Worm (Caenorhabditis elegans) whole organism, L2 larva: ENCODE results near the gene srr-3.

ENCODE experiments used
- dmd-4 ChIP-seq: sonication (generic microtip); optimal IDR thresholded peaks from 2 replicates; lab custom pipeline; 2017; ENCODE audit warnings: missing biosample characterization, missing genetic modification characterization
- mdl-1 ChIP-seq, 2 experiments: fragments of 150-350 bp in 1 of 2; sonication (generic microtip) in 1 of 2; optimal IDR thresholded peaks; 2 replicates each; lab custom pipeline; 2017; ENCODE audit warnings: missing biosample characterization in 2 of 2, missing genetic modification characterization in 2 of 2
- nhr-12 ChIP-seq: fragments of 150-350 bp; optimal IDR thresholded peaks from 2 replicates; lab custom pipeline; 2014; ENCODE audit warnings: missing biosample characterization, missing genetic modification characterization
- skn-1 ChIP-seq: sonication (generic microtip); optimal IDR thresholded peaks from 2 replicates; lab custom pipeline; 2017; ENCODE audit warnings: missing biosample characterization, missing genetic modification characterization
- unc-39 ChIP-seq: fragments of 150-350 bp; optimal IDR thresholded peaks from 2 replicates; lab custom pipeline; 2014; ENCODE audit warnings: missing biosample characterization, missing genetic modification characterization

- TF ChIP-seq dmd-4 (tag; lab: Kevin White, UChicago) (no peak), mdl-1 (tag; optimal IDR thresholded peaks at IDR 0.05; lab: Kevin White, UChicago) (no peak), nhr-12 (tag; lab: Kevin White, UChicago) (no peak), unc-39 (tag; lab: Kevin White, UChicago) (no peak), skn-1 (tag; lab: Kevin White, UChicago) (no peak)
These were observed 28.1 kb upstream of the srr-3 start, which contains the start of gene Y32B12B.1 for ce11 chrV:16536701-16537100.
